Worm (Caenorhabditis elegans) whole organism, mixed stage, embryonic: ENCODE measurements around the gene F46C5.2.

ENCODE experiments used
- M03D4.4 ChIP-seq: sonication (generic microtip); optimal IDR thresholded peaks from 2 replicates; lab custom pipeline; 2017; ENCODE audit warnings: mild to moderate bottlenecking, missing genetic modification characterization, missing compliant biosample characterization
- ceh-43 ChIP-seq: fragments of 200-800 bp; sonication (Bioruptor generic); optimal IDR thresholded peaks from 2 replicates; lab custom pipeline; 2018; ENCODE audit warnings: mild to moderate bottlenecking, missing genetic modification characterization, moderate library complexity, missing compliant biosample characterization
- ceh-83 ChIP-seq: fragments of 200-800 bp; sonication (Bioruptor generic); optimal IDR thresholded peaks from 2 replicates; lab custom pipeline; 2018; ENCODE audit warnings: mild to moderate bottlenecking, missing genetic modification characterization, missing compliant biosample characterization
- ces-1 ChIP-seq: fragments of 150-350 bp; optimal IDR thresholded peaks from 2 replicates; lab custom pipeline; 2014; ENCODE audit warnings: missing biosample characterization, missing genetic modification reagents, missing genetic modification characterization
- elt-1 ChIP-seq: sonication (generic microtip); optimal IDR thresholded peaks from 2 replicates; lab custom pipeline; 2017; ENCODE audit warnings: missing genetic modification characterization, mild to moderate bottlenecking, missing compliant biosample characterization, antibody characterized with exemption, moderate library complexity, borderline replicate concordance; ENCODE audit not compliant: insufficient read depth
- elt-3 ChIP-seq: fragments of 150-350 bp; optimal IDR thresholded peaks from 2 replicates; lab custom pipeline; 2014; ENCODE audit warnings: missing biosample characterization, missing genetic modification characterization
- flh-1 ChIP-seq: fragments of 200-800 bp; sonication (Bioruptor generic); optimal IDR thresholded peaks from 2 replicates; lab custom pipeline; 2018; ENCODE audit warnings: mild to moderate bottlenecking, missing genetic modification characterization, moderate library complexity, missing compliant biosample characterization
- ham-2 ChIP-seq: fragments of 200-800 bp; sonication (Bioruptor generic); optimal IDR thresholded peaks from 2 replicates; lab custom pipeline; 2018; ENCODE audit warnings: mild to moderate bottlenecking, missing genetic modification characterization, missing compliant biosample characterization
- hlh-1 ChIP-seq: fragments of 150-350 bp; optimal IDR thresholded peaks from 2 replicates; lab custom pipeline; 2014; ENCODE audit warnings: missing biosample characterization, missing genetic modification reagents, missing genetic modification characterization
- lin-32 ChIP-seq: fragments of 200-800 bp; sonication (Bioruptor generic); optimal IDR thresholded peaks from 2 replicates; lab custom pipeline; 2018; ENCODE audit warnings: mild to moderate bottlenecking, missing genetic modification characterization, missing compliant biosample characterization
- lsy-2 ChIP-seq: fragments of 150-350 bp; optimal IDR thresholded peaks from 2 replicates; lab custom pipeline; 2014; ENCODE audit warnings: missing biosample characterization, missing genetic modification characterization
- mls-2 ChIP-seq: sonication (generic microtip); optimal IDR thresholded peaks from 2 replicates; lab custom pipeline; 2016; ENCODE audit warnings: mild to moderate bottlenecking, missing genetic modification characterization, moderate library complexity, missing compliant biosample characterization
- nhr-12 ChIP-seq: fragments of 150-350 bp; optimal IDR thresholded peaks from 2 replicates; lab custom pipeline; 2014; ENCODE audit warnings: missing biosample characterization, missing genetic modification characterization
- nhr-2 ChIP-seq: fragments of 150-350 bp; optimal IDR thresholded peaks from 2 replicates; lab custom pipeline; 2014; ENCODE audit warnings: missing biosample characterization, missing genetic modification characterization
- nhr-237 ChIP-seq: fragments of 150-350 bp; optimal IDR thresholded peaks from 2 replicates; lab custom pipeline; 2014; ENCODE audit warnings: missing biosample characterization, missing genetic modification characterization
- nhr-28 ChIP-seq: fragments of 150-350 bp; optimal IDR thresholded peaks from 2 replicates; lab custom pipeline; 2014; ENCODE audit warnings: missing biosample characterization, missing genetic modification characterization
- nhr-76 ChIP-seq: sonication (generic microtip); optimal IDR thresholded peaks from 2 replicates; lab custom pipeline; 2017; ENCODE audit warnings: missing biosample characterization, missing genetic modification characterization
- sem-2 ChIP-seq: fragments of 200-800 bp; sonication (Bioruptor generic); optimal IDR thresholded peaks from 2 replicates; lab custom pipeline; 2018; ENCODE audit warnings: mild to moderate bottlenecking, missing genetic modification characterization, missing compliant biosample characterization
- sptf-1 ChIP-seq: sonication (generic microtip); optimal IDR thresholded peaks from 2 replicates; lab custom pipeline; 2017; ENCODE audit warnings: mild to moderate bottlenecking, missing genetic modification characterization, moderate library complexity, missing compliant biosample characterization
- tbx-8 ChIP-seq: fragments of 200-800 bp; sonication (Bioruptor generic); optimal IDR thresholded peaks from 2 replicates; lab custom pipeline; 2018; ENCODE audit warnings: mild to moderate bottlenecking, missing genetic modification characterization, moderate library complexity, missing compliant biosample characterization
- unc-120 ChIP-seq: sonication (generic microtip); optimal IDR thresholded peaks from 2 replicates; lab custom pipeline; 2017; ENCODE audit warnings: missing genetic modification characterization, missing compliant biosample characterization; ENCODE audit not compliant: poor library complexity, severe bottlenecking
- unc-62 ChIP-seq: fragments of 150-350 bp; optimal IDR thresholded peaks from 2 replicates; lab custom pipeline; 2014; ENCODE audit warnings: missing biosample characterization, missing genetic modification reagents, missing genetic modification characterization
- zip-8 ChIP-seq: fragments of 150-350 bp; optimal IDR thresholded peaks from 2 replicates; lab custom pipeline; 2014; ENCODE audit warnings: missing biosample characterization, missing genetic modification characterization
- ztf-11 ChIP-seq: fragments of 150-350 bp; optimal IDR thresholded peaks from 2 replicates; lab custom pipeline; 2014; ENCODE audit warnings: missing biosample characterization, missing genetic modification characterization

F46C5.2 gene

DNA sequence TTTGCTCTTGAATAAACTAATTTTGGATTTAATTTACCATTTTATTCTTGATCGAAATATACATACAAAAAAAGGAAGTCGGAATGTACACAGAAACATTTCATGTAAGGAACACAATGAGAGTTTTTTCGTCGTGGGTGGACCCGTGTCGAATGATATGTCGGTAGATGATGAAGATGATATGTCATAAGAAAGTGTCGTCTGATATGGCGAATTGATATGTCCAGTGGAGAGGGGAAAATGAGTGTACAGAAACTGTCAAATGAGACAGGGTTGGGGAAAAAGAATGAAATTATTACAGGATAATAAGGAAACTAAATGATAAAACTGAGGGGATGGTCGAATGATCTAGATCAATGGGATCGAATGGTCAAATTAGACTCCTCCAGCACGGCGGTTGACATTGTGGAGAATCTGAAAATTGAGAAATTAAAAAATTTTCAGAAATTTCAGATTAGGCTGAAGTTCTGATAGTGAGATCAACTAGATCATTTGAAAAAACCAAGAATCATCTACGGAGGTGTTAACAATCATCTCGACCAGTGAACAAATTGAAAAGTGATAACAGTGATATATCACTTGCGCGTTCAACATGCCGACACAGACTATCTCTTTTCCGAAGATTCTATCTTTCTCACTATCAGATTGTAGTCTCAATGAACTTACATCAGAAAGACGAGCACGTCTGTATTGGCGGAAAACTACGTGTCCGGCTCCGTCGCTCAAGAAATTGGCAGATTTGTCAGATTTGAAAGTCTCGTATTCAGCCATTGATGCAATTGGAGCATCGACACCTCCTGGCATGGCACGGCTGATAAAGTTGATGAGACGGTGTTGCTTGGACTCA, 8.7 kb downstream of the F46C5.2 start:
- no peak for TF ChIP-seq ces-1 (GFP tag; lab: Kevin White, UChicago)
- no peak for TF ChIP-seq unc-120
- TF ChIP-seq zip-8 (tag; lab: Kevin White, UChicago), result no peak
- TF ChIP-seq flh-1, result no peak

- TF ChIP-seq ceh-83 (GFP tag; lab: Kevin White, UChicago) (no peak), zip-8 (tag; lab: Kevin White, UChicago) (no peak), nhr-76 (tag; lab: Kevin White, UChicago) (no peak), unc-120 (no peak), elt-1 (tag; lab: Kevin White, UChicago) (no peak), lsy-2 (tag; lab: Kevin White, UChicago) (no peak), nhr-237 (no peak), tbx-8 (GFP tag; lab: Kevin White, UChicago) (no peak), lin-32 (GFP tag; lab: Kevin White, UChicago) (no peak), M03D4.4 (no peak), ces-1 (GFP tag; lab: Kevin White, UChicago) (no peak), unc-62 (GFP tag; lab: Kevin White, UChicago) (no peak), ham-2 (GFP tag; lab: Kevin White, UChicago) (no peak), ceh-43 (GFP tag; lab: Kevin White, UChicago) (no peak), nhr-2 (tag; lab: Kevin White, UChicago) (no peak)
Measured at ce11 chrII:8818978-8819896, 9.9 kb downstream of the F46C5.2 start, which contains the start of gene F46C5.10. Gene F46C5.10, minus strand, starts transcription at chrII:8819028.

- TF ChIP-seq lin-32 (GFP tag; lab: Kevin White, UChicago) (no peak), zip-8 (tag; lab: Kevin White, UChicago) (no peak), nhr-28 (tag; lab: Kevin White, UChicago) (no peak), sptf-1 (tag; lab: Kevin White, UChicago) (no peak), nhr-237 (no peak), elt-3 (tag; lab: Kevin White, UChicago) (no peak), ham-2 (GFP tag; lab: Kevin White, UChicago) (no peak), nhr-2 (tag; lab: Kevin White, UChicago) (no peak), ztf-11 (tag; lab: Kevin White, UChicago) (no peak), M03D4.4 (no peak), lsy-2 (tag; lab: Kevin White, UChicago) (no peak), elt-1 (tag; lab: Kevin White, UChicago) (no peak), sem-2 (GFP tag; lab: Kevin White, UChicago) (no peak), ceh-43 (GFP tag; lab: Kevin White, UChicago) (no peak), mls-2 (tag; lab: Kevin White, UChicago) (no peak), nhr-12 (tag; lab: Kevin White, UChicago) (no peak), hlh-1 (no peak)
Measured at ce11 chrII:8818257-8818656, 10.8 kb downstream of the F46C5.2 start.

ce11 chrII:8817225-8817624, 11.9 kb downstream of the F46C5.2 start:
- TF ChIP-seq sem-2 (GFP tag; lab: Kevin White, UChicago) (no peak), nhr-76 (tag; lab: Kevin White, UChicago) (no peak), nhr-237 (no peak), ces-1 (GFP tag; lab: Kevin White, UChicago) (no peak), ceh-43 (GFP tag; lab: Kevin White, UChicago) (no peak), nhr-2 (tag; lab: Kevin White, UChicago) (no peak), tbx-8 (GFP tag; lab: Kevin White, UChicago) (no peak), ceh-83 (GFP tag; lab: Kevin White, UChicago) (no peak), elt-1 (tag; lab: Kevin White, UChicago) (no peak)

ce11 chrII:8814231-8814630, 14.9 kb downstream of the F46C5.2 start:
- no peak for TF ChIP-seq lsy-2 (tag; lab: Kevin White, UChicago)
- no peak for TF ChIP-seq M03D4.4
